Worm (Caenorhabditis elegans): ENCODE measurements around the gene clec-198.
"Not testable (repeated sequence)": the region's sequence is repeated elsewhere in the genome, so short reads cannot be mapped to it uniquely, and the experiment has no call there.

The clec-198 gene

DNA sequence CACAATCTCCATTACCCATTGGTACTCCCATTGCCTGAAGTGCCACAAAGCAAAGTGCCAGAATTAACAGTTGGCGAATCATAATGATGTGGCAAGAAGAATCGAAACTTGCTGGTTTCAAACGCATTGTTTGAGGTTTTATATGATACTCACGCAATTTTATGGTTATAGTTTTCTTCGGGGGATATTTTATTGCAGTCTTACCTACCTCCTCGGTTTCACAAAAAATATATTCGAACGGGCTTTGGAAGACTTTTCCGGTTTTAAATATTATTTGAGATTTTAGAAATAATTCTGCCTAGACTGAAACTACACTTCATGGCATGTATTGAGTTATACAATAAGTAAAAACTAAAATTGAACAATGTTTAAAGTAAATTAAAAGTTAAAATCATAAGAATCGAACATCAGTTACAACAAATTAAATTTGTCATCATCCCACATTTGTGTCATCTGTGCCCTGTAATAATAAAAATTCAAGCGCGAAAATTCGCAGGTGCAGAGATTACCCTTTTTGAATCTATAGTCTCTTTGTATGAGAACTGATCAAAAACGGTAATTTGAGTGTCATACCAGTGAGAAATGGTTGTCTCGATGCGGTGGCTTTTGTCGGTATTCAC lies at the start of gene clec-198, which contains the start of gene clec-197:
Gene clec-198, plus strand, starts transcription at position 570 of the 620 bp plus-strand sequence.
Gene clec-197, minus strand, starts transcription at position 101 of the 620 bp plus-strand sequence.
- TF ChIP-seq zag-1 (tag; optimal IDR thresholded peaks at IDR 0.05) (no peak), unc-30 (tag; optimal IDR thresholded peaks at IDR 0.05) (no peak), C04F5.9 (tag; optimal IDR thresholded peaks at IDR 0.05) (no peak), aha-1 (tag; optimal IDR thresholded peaks at IDR 0.05) (no peak), dsc-1 (tag; optimal IDR thresholded peaks at IDR 0.05) (no peak), ztf-11 (tag; optimal IDR thresholded peaks at IDR 0.05) (no peak)

DNA sequence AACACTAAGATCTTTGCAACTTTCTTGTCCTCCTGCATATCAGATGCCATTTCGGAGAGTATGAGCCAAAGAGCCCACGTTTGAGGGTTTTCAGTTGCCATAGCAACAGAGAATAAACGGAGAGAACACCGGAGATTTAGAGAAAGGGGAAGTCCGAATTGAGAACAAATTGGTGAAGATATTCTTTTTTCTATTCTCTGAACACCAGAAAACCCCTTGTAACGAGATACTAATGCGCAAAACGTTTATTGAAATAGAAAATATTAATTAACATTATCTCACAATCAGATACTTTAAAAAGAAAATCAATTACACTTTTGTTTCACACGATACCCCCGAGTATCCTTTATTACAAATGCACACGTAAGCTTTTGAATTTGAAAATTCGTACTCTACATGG lies 45.0 kb upstream of the clec-198 start, which contains the start of gene ifta-2:
Gene ifta-2, minus strand, starts transcription at position 101 of the 400 bp plus-strand sequence.
- TF ChIP-seq fkh-8 (tag; optimal IDR thresholded peaks at IDR 0.05) (peak; percentile 29), lin-35 (GFP tag; optimal IDR thresholded peaks at IDR 0.05) (no peak)

DNA sequence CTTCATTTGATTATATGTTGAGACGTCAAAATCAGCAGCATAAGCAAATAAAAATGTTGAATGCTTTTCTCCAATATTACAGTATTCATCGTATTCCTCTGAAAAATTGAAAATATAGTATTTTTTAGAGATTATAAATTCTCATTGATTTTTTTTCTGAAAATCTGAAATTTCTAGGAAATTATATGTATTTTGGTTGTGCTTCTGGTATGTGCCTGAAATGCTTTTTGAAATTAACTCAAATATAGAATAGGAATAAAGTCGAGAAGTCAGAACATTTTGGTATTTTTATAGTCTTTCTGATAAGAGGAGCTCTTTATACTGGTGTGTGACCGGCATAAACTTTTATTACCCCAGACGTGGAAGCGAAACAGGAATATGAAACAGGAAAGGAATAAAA lies 39.7 kb upstream of the clec-198 start, which contains the start of gene T28F3.8:
Gene T28F3.8, minus strand, starts transcription at position 101 of the 400 bp plus-strand sequence.
- not testable (repeated sequence) for TF ChIP-seq elt-3, pqm-1, pax-3 (tag; optimal IDR thresholded peaks at IDR 0.05)

DNA sequence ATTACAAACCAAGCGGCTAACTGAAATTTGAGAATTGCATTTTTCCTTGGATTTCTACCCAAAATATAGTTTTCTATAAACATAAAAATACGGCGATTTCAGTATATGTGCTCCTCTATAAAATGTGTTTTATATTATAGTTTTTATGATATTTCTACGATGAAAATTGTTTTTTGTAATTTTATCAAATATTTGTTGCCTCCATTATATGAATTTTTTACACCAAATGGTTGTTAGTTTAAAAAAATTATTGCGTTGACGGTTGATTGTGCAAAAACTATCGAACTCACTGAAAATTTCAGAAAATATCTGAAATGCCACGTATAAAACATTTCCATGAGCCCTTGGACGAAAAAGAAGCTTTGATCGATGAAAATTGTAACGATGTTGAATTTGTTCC lies 38.8 kb upstream of the clec-198 start, which contains the start of gene T28F3.9:
Gene T28F3.9, plus strand, starts transcription at position 301 of the 400 bp plus-strand sequence.
- TF ChIP-seq lir-3 (tag; optimal IDR thresholded peaks at IDR 0.05; ENCODE audit: poor library complexity) (no peak), efl-1 (optimal IDR thresholded peaks at IDR 0.05) (no peak), efl-1 (GFP tag; optimal IDR thresholded peaks at IDR 0.05 in 1 of 2) (peak in 1 of 2 experiments; percentile 35)

DNA sequence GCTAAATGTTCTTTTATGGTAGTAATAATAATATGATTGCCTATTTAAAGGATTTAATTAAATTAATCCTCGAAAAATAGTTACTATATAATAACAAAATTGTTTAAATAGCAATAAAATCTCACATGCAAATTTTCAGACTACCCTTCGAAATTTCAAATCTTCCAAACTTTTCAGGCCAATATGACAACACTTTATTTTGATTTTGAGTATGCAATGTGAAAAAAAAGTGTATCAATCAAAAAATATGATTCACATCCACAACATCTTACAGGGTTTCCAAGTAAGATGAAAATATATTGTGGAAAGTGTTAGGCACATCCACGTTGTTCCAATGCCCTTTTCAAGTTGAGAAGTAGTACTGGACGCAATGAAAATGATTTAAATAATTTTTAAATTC lies 35.1 kb upstream of the clec-198 start, which contains the start of gene snf-9:
Gene snf-9, plus strand, starts transcription at position 301 of the 400 bp plus-strand sequence.
- TF ChIP-seq mep-1 (tag; optimal IDR thresholded peaks at IDR 0.05): no peak

DNA sequence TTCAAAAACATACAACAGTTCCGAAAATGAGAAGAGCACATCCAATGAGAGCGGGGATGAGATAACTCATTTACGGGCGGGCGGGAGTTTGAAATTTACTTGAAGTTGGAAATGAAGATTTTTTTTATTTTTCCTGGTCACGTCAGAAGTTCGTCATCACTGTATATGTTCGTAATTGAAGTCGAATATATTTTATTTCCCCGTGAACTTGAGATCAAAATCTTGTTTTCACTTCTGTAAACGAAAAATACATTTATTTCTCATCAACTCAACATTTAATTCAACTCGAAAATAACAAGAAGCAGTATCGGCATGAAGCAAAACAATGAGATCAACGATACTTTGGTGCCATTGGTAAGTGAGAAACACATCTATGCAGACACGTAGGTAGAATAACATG lies 30.6 kb upstream of the clec-198 start, which contains the start of gene C49C3.20:
Gene C49C3.20, minus strand, starts transcription at position 101 of the 400 bp plus-strand sequence.
- no peak for TF ChIP-seq ets-5 (GFP tag; IDR thresholded peaks at IDR 0.05)
- no peak for TF ChIP-seq dpl-1 (GFP tag; optimal IDR thresholded peaks at IDR 0.05)
- TF ChIP-seq nhr-90 (tag; optimal IDR thresholded peaks at IDR 0.05; ENCODE audit: poor library complexity): no peak
- TF ChIP-seq lin-15B (tag; optimal IDR thresholded peaks at IDR 0.05): no peak
- TF ChIP-seq efl-1 (optimal IDR thresholded peaks at IDR 0.05): no peak
- TF ChIP-seq efl-1 (GFP tag; optimal IDR thresholded peaks at IDR 0.05 in 1 of 2): no peak

DNA sequence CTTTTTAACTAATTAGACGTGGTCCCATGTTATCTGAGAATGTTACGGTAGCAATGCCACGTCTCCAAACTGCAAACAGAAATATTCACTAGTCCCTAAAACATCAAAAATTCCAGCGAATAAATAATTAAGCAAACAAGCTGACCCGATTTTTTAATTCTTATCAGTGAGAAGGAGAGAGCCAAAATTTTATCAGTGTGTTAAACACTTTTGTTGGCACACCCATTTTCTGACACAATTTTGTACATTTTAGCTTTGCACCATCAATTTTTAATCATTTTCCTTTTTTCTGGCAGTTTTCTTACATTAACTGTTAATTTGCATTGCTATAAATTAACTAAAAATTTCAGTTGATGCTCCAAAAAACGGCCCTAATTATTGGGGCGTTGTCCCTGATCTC lies 26.5 kb upstream of the clec-198 start, which contains the start of gene C49C3.4:
Gene C49C3.4, plus strand, starts transcription at position 351 of the 400 bp plus-strand sequence.
- TF ChIP-seq lin-35 (GFP tag; optimal IDR thresholded peaks at IDR 0.05) (peak in 1 of 2 experiments; percentile 4), elt-2 (tag; optimal IDR thresholded peaks at IDR 0.05) (peak; percentile 52), hlh-17 (GFP tag; optimal IDR thresholded peaks at IDR 0.05; ENCODE audit: borderline replicate concordance) (no peak)

DNA sequence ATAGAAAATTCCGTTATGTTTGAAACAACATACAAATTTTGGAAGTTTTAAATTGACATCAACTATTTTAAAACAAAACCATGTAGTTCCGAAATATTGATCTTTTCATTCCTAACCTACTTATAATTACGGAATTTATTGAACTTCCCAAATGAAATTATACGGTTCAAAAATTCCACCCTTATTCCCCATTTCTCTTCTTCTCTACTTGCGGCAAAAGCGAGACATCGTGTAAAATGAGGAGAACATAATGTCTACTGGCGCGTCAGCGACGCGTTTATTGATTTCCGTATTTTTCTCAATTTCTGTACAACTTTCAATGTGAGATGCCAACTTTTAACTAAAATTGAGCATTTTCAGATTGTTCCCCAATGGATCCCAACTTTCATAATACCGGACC lies 18.1 kb upstream of the clec-198 start, which contains the start of gene ceh-88:
Gene ceh-88, plus strand, starts transcription at position 355 of the 400 bp plus-strand sequence.
- TF ChIP-seq tlp-1 (tag; optimal IDR thresholded peaks at IDR 0.05) (no peak), blmp-1 (tag; optimal IDR thresholded peaks at IDR 0.05) (peak; percentile 51), nhr-76 (tag; optimal IDR thresholded peaks at IDR 0.05) (no peak), dpl-1 (GFP tag; optimal IDR thresholded peaks at IDR 0.05) (peak in 1 of 3 experiments; percentile 4), lsy-2 (tag; optimal IDR thresholded peaks at IDR 0.05) (peak in 1 of 2 experiments; percentile 30), efl-1 (optimal IDR thresholded peaks at IDR 0.05) (peak; percentile 1 to 12), efl-1 (GFP tag; optimal IDR thresholded peaks at IDR 0.05 in 1 of 2) (peak in 1 of 2 experiments; percentile 61)
